Fruit fly (Drosophila melanogaster) whole organism, embryonic: ENCODE data around the gene CG17660.

Experiments
- Antp ChIP-seq: fragments of 200-800 bp; sonication (Bioruptor generic); optimal IDR thresholded peaks from 3 replicates; lab custom pipeline; 2016; ENCODE audit warnings: missing biosample characterization, missing genetic modification characterization
- CG1024 ChIP-seq: fragments of 200-800 bp; sonication (Bioruptor generic); IDR thresholded peaks from 2 replicates; pipeline ENCODE4 v1.3.6; 2022; ENCODE audit warnings: missing biosample characterization, missing genetic modification characterization
- CG12071 ChIP-seq: fragments of 200-800 bp; sonication (Bioruptor generic); optimal IDR thresholded peaks from 3 replicates; lab custom pipeline; 2018; ENCODE audit warnings: missing biosample characterization, mild to moderate bottlenecking, missing genetic modification characterization
- CG12659 ChIP-seq: fragments of 200-800 bp; sonication (Bioruptor generic); optimal IDR thresholded peaks from 3 replicates; lab custom pipeline; 2017; ENCODE audit warnings: mild to moderate bottlenecking, missing biosample characterization, missing genetic modification reagents, missing genetic modification characterization
- CG1602 ChIP-seq: fragments of 200-800 bp; sonication (Bioruptor generic); optimal IDR thresholded peaks from 3 replicates; lab custom pipeline; 2016; ENCODE audit warnings: missing biosample characterization, missing genetic modification characterization
- CG17359 ChIP-seq: fragments of 200-800 bp; sonication (Bioruptor generic); optimal IDR thresholded peaks from 3 replicates; lab custom pipeline; 2018; ENCODE audit warnings: missing biosample characterization, mild to moderate bottlenecking, missing genetic modification characterization, moderate library complexity
- CG17802 ChIP-seq: fragments of 200-800 bp; sonication (Bioruptor generic); optimal IDR thresholded peaks from 2 replicates; lab custom pipeline; 2018; ENCODE audit warnings: missing biosample characterization, mild to moderate bottlenecking, missing genetic modification characterization, moderate library complexity
- CG18262 ChIP-seq: fragments of 200-800 bp; optimal IDR thresholded peaks from 3 replicates; lab custom pipeline; 2019; ENCODE audit warnings: missing biosample characterization, mild to moderate bottlenecking, missing genetic modification characterization, moderate library complexity
- CG18476 ChIP-seq: fragments of 200-800 bp; sonication (Bioruptor generic); optimal IDR thresholded peaks from 2 replicates; lab custom pipeline; 2016; ENCODE audit warnings: missing biosample characterization, mild to moderate bottlenecking, missing genetic modification characterization
- CG2129 ChIP-seq: fragments of 200-800 bp; sonication (Bioruptor generic); IDR thresholded peaks from 2 replicates; pipeline ENCODE4 v1.3.6; 2022; ENCODE audit warnings: missing biosample characterization, missing genetic modification characterization; ENCODE audit not compliant: partially characterized antibody
- CG2202 ChIP-seq: fragments of 200-800 bp; sonication (Bioruptor generic); optimal IDR thresholded peaks from 2 replicates; lab custom pipeline; 2018; ENCODE audit warnings: missing biosample characterization, mild to moderate bottlenecking, missing genetic modification characterization
- CG32767 ChIP-seq: fragments of 200-800 bp; sonication (Bioruptor generic); IDR thresholded peaks from 2 replicates; pipeline ENCODE4 v1.3.6; 2022; ENCODE audit warnings: missing biosample characterization, missing genetic modification characterization
- CG33213 ChIP-seq: fragments of 200-800 bp; sonication (Bioruptor generic); optimal IDR thresholded peaks from 3 replicates; lab custom pipeline; 2016; ENCODE audit warnings: missing biosample characterization, missing genetic modification characterization
- CG42726 ChIP-seq: fragments of 200-800 bp; sonication (Bioruptor generic); IDR thresholded peaks from 2 replicates; pipeline ENCODE4 v1.3.6; 2022; ENCODE audit warnings: missing biosample characterization, missing genetic modification characterization; ENCODE audit not compliant: partially characterized antibody
- CG5245 ChIP-seq: fragments of 200-800 bp; sonication (Bioruptor generic); optimal IDR thresholded peaks from 3 replicates; lab custom pipeline; 2016; ENCODE audit warnings: missing biosample characterization, missing genetic modification characterization
- CG8765 ChIP-seq: fragments of 200-800 bp; sonication (Bioruptor generic); IDR thresholded peaks from 2 replicates; pipeline ENCODE4 v1.3.6; 2022; ENCODE audit warnings: missing biosample characterization, missing genetic modification characterization
- CG8944 ChIP-seq: fragments of 200-800 bp; sonication (Bioruptor generic); optimal IDR thresholded peaks from 3 replicates; lab custom pipeline; 2016; ENCODE audit warnings: missing biosample characterization, missing genetic modification characterization
- CG9609 ChIP-seq: fragments of 200-800 bp; sonication (Bioruptor generic); optimal IDR thresholded peaks from 3 replicates; lab custom pipeline; 2016; ENCODE audit warnings: missing biosample characterization, missing genetic modification characterization
- Camta ChIP-seq: fragments of 200-800 bp; sonication (Bioruptor generic); optimal IDR thresholded peaks from 2 replicates; lab custom pipeline; 2016; ENCODE audit warnings: missing biosample characterization, missing genetic modification characterization
- Dad ChIP-seq: fragments of 200-800 bp; sonication (Bioruptor generic); optimal IDR thresholded peaks from 3 replicates; lab custom pipeline; 2016; ENCODE audit warnings: missing biosample characterization, missing genetic modification characterization
- Dip3 ChIP-seq: fragments of 200-800 bp; sonication (Bioruptor generic); optimal IDR thresholded peaks from 3 replicates; lab custom pipeline; 2016; ENCODE audit warnings: missing biosample characterization, missing genetic modification characterization
- Doc3 ChIP-seq: fragments of 200-800 bp; sonication (Bioruptor generic); IDR thresholded peaks from 3 replicates; pipeline ENCODE4 v1.3.6; 2022; ENCODE audit warnings: missing biosample characterization, missing genetic modification characterization; ENCODE audit not compliant: partially characterized antibody
- H15 ChIP-seq: fragments of 200-800 bp; sonication (Bioruptor generic); IDR thresholded peaks from 3 replicates; pipeline ENCODE4 v1.3.6; 2022; ENCODE audit warnings: missing biosample characterization, missing genetic modification characterization
- HmgZ ChIP-seq: fragments of 200-800 bp; sonication (Bioruptor generic); optimal IDR thresholded peaks from 2 replicates; lab custom pipeline; 2018; ENCODE audit warnings: missing biosample characterization, mild to moderate bottlenecking, missing genetic modification characterization
- Hmr ChIP-seq: fragments of 200-800 bp; sonication (Bioruptor generic); optimal IDR thresholded peaks from 3 replicates; lab custom pipeline; 2017; ENCODE audit warnings: mild to moderate bottlenecking, missing biosample characterization, missing genetic modification reagents, missing genetic modification characterization
- NC2β ChIP-seq: fragments of 200-800 bp; sonication (Bioruptor generic); optimal IDR thresholded peaks from 2 replicates; lab custom pipeline; 2016; ENCODE audit warnings: missing biosample characterization, missing genetic modification characterization
- Optix ChIP-seq: fragments of 200-800 bp; sonication (Bioruptor generic); IDR thresholded peaks from 3 replicates; pipeline ENCODE4 v1.3.6; 2022; ENCODE audit warnings: missing biosample characterization, missing genetic modification characterization
- Poxn ChIP-seq: fragments of 200-800 bp; sonication (Bioruptor generic); IDR thresholded peaks from 2 replicates; pipeline ENCODE4 v1.3.6; 2022; ENCODE audit warnings: missing biosample characterization, missing genetic modification characterization
- Sry-δ ChIP-seq: fragments of 200-800 bp; sonication (Bioruptor generic); optimal IDR thresholded peaks from 2 replicates; lab custom pipeline; 2016; ENCODE audit warnings: missing biosample characterization, missing genetic modification characterization
- Taf1 ChIP-seq: fragments of 200-800 bp; sonication (Bioruptor generic); IDR thresholded peaks from 2 replicates; pipeline ENCODE4 v1.3.6; 2022; ENCODE audit warnings: missing biosample characterization, missing genetic modification characterization
- Xbp1 ChIP-seq: fragments of 200-800 bp; sonication (Bioruptor generic); optimal IDR thresholded peaks from 3 replicates; lab custom pipeline; 2016; ENCODE audit warnings: missing biosample characterization, mild to moderate bottlenecking, missing genetic modification characterization
- ara ChIP-seq: fragments of 200-800 bp; sonication (Bioruptor generic); IDR thresholded peaks from 2 replicates; pipeline ENCODE4 v1.3.6; 2022; ENCODE audit warnings: missing biosample characterization, missing genetic modification characterization
- ash1 ChIP-seq: fragments of 200-800 bp; sonication (Bioruptor generic); optimal IDR thresholded peaks from 2 replicates; lab custom pipeline; 2018; ENCODE audit warnings: missing biosample characterization, mild to moderate bottlenecking, missing genetic modification characterization
- bsh ChIP-seq, 2 experiments: fragments of 200-800 bp; sonication (Bioruptor generic); optimal IDR thresholded peaks; 2 replicates each; lab custom pipeline; 2017 to 2018; ENCODE audit warnings: mild to moderate bottlenecking in 2 of 2, missing biosample characterization in 2 of 2, missing genetic modification characterization in 2 of 2, moderate library complexity in 1 of 2
- cas ChIP-seq: fragments of 200-800 bp; sonication (Bioruptor generic); IDR thresholded peaks from 2 replicates; pipeline ENCODE4 v1.3.6; 2022; ENCODE audit warnings: missing biosample characterization, missing genetic modification characterization
- cg ChIP-seq: fragments of 200-800 bp; sonication (Bioruptor generic); optimal IDR thresholded peaks from 3 replicates; lab custom pipeline; 2019; ENCODE audit warnings: missing biosample characterization, mild to moderate bottlenecking, missing genetic modification characterization, moderate library complexity
- chm ChIP-seq: fragments of 200-800 bp; sonication (Bioruptor generic); IDR thresholded peaks from 2 replicates; pipeline ENCODE4 v1.3.6; 2022; ENCODE audit warnings: missing biosample characterization, missing genetic modification characterization
- cwo ChIP-seq: fragments of 200-800 bp; sonication (Bioruptor generic); optimal IDR thresholded peaks from 3 replicates; lab custom pipeline; 2017; ENCODE audit warnings: missing biosample characterization, missing genetic modification characterization, mild to moderate bottlenecking, moderate library complexity, missing genetic modification reagents
- dan ChIP-seq: fragments of 200-800 bp; sonication (Bioruptor generic); IDR thresholded peaks from 2 replicates; pipeline ENCODE4 v1.3.6; 2022; ENCODE audit warnings: missing biosample characterization, missing genetic modification characterization
- gcm2 ChIP-seq: fragments of 200-800 bp; sonication (Bioruptor generic); optimal IDR thresholded peaks from 2 replicates; lab custom pipeline; 2016; ENCODE audit warnings: missing biosample characterization, missing genetic modification characterization
- grau ChIP-seq: fragments of 200-800 bp; optimal IDR thresholded peaks from 3 replicates; lab custom pipeline; 2019; ENCODE audit warnings: missing biosample characterization, mild to moderate bottlenecking, missing genetic modification characterization, moderate library complexity
- grn ChIP-seq: fragments of 200-800 bp; sonication (Bioruptor generic); optimal IDR thresholded peaks from 3 replicates; lab custom pipeline; 2017; ENCODE audit warnings: missing biosample characterization, missing genetic modification characterization
- lbe ChIP-seq: fragments of 200-800 bp; sonication (Bioruptor generic); optimal IDR thresholded peaks from 2 replicates; lab custom pipeline; 2016; ENCODE audit warnings: missing biosample characterization, mild to moderate bottlenecking, missing genetic modification characterization
- row ChIP-seq: fragments of 200-800 bp; sonication (Bioruptor generic); IDR thresholded peaks from 3 replicates; pipeline ENCODE4 v1.3.6; 2022; ENCODE audit warnings: missing biosample characterization, missing genetic modification characterization
- slbo ChIP-seq: fragments of 200-800 bp; sonication (Bioruptor generic); IDR thresholded peaks from 2 replicates; pipeline ENCODE4 v1.3.6; 2022; ENCODE audit warnings: missing biosample characterization, missing genetic modification characterization
- sug ChIP-seq: fragments of 200-800 bp; optimal IDR thresholded peaks from 2 replicates; lab custom pipeline; 2019; ENCODE audit warnings: missing biosample characterization, mild to moderate bottlenecking, missing genetic modification characterization, moderate library complexity
- tin ChIP-seq: fragments of 200-800 bp; sonication (Bioruptor generic); optimal IDR thresholded peaks from 3 replicates; lab custom pipeline; 2016; ENCODE audit warnings: missing biosample characterization, missing genetic modification characterization
- tll ChIP-seq, 2 experiments: fragments of 200-800 bp in 1 of 2; fragments of >200 bp in 1 of 2; sonication (Bioruptor generic) in 1 of 2; optimal IDR thresholded peaks; 2 replicates each; lab custom pipeline; 2017 to 2019; ENCODE audit warnings: missing biosample characterization in 2 of 2, missing genetic modification characterization in 2 of 2, mild to moderate bottlenecking in 1 of 2, moderate library complexity in 1 of 2
- twi ChIP-seq: fragments of 200-800 bp; optimal IDR thresholded peaks from 2 replicates; lab custom pipeline; 2019; ENCODE audit warnings: missing biosample characterization, mild to moderate bottlenecking, missing genetic modification characterization, moderate library complexity

The CG17660 gene

dm6 chr2L:1723135-1723936 lies 13.1 kb upstream of the CG17660 start (continued):
- peak; percentile 27 for TF ChIP-seq grau (tag; lab: Kevin White, UChicago)
- TF ChIP-seq cg (GFP tag; lab: Kevin White, UChicago), result no peak
- no peak for TF ChIP-seq dan (GFP tag; lab: Robert Waterston, UW)
- TF ChIP-seq CG2202 (tag; lab: Kevin White, UChicago), result peak; percentile 30
- no peak for TF ChIP-seq CG33213 (GFP tag; lab: Kevin White, UChicago)
- no peak for TF ChIP-seq CG5245 (GFP tag; lab: Kevin White, UChicago)
- peak; percentile 43; the same call in 1 of the 3 replicates for TF ChIP-seq row
- TF ChIP-seq CG18476 (GFP tag; lab: Kevin White, UChicago), result no peak
- TF ChIP-seq lbe, result no peak
- peak; percentile 2 for TF ChIP-seq CG12659 (GFP tag; lab: Kevin White, UChicago)
- TF ChIP-seq Taf1 (GFP tag; lab: Robert Waterston, UW), result no peak
- TF ChIP-seq CG12071 (GFP tag; lab: Kevin White, UChicago), result no peak
- no peak for TF ChIP-seq CG32767 (GFP tag; lab: Robert Waterston, UW)
- peak; percentile 52 for TF ChIP-seq twi (tag; lab: Kevin White, UChicago)
- peak; percentile 5 for TF ChIP-seq Hmr (GFP tag; lab: Kevin White, UChicago)
- TF ChIP-seq Dad (GFP tag; lab: Kevin White, UChicago), result peak; percentile 4
- no peak for TF ChIP-seq Poxn (GFP tag; lab: Robert Waterston, UW)
- no peak for TF ChIP-seq CG1024
- TF ChIP-seq Xbp1, result peak; percentile 13
- no peak for TF ChIP-seq Dip3
- TF ChIP-seq sug (tag; lab: Kevin White, UChicago), result peak; percentile 78
- TF ChIP-seq slbo (GFP tag; lab: Robert Waterston, UW), result peak; percentile 34; the same call in 1 of the 2 replicates
- no peak for TF ChIP-seq CG8765
- TF ChIP-seq gcm2 (GFP tag; lab: Kevin White, UChicago), result no peak
- TF ChIP-seq HmgZ (tag; lab: Kevin White, UChicago), result no peak
- TF ChIP-seq cwo (GFP tag; lab: Kevin White, UChicago), result peak; percentile 49
- no peak for TF ChIP-seq tin
- 0 out of 2 replicates have a peak, but pooled peaks have one; percentile 46 for TF ChIP-seq chm (GFP tag; lab: Robert Waterston, UW)
- TF ChIP-seq H15 (GFP tag; lab: Robert Waterston, UW), result no peak
- no peak for TF ChIP-seq NC2β (GFP tag; lab: Kevin White, UChicago)
- no peak for TF ChIP-seq Camta (GFP tag; lab: Kevin White, UChicago)
- peak; percentile 35 for TF ChIP-seq CG8944 (GFP tag; lab: Kevin White, UChicago)
- peak; percentile 45 for TF ChIP-seq CG17359
- TF ChIP-seq cas (GFP tag; lab: Robert Waterston, UW), result no peak
- TF ChIP-seq Antp (GFP tag; lab: Kevin White, UChicago), result no peak
- peak; percentile 10 for TF ChIP-seq CG17802 (tag; lab: Kevin White, UChicago)
- peak in 1 of 2 experiments; percentile 52 for TF ChIP-seq bsh (GFP tag; optimal IDR thresholded peaks at IDR 0.05; lab: Kevin White, UChicago)
- peak; percentile 43 for TF ChIP-seq grn (GFP tag; lab: Kevin White, UChicago)
- no peak for TF ChIP-seq CG42726 (GFP tag; lab: Robert Waterston, UW)
- no peak for TF ChIP-seq Doc3 (GFP tag; lab: Robert Waterston, UW)
- TF ChIP-seq ash1 (GFP tag; lab: Kevin White, UChicago), result no peak
- no peak for TF ChIP-seq CG2129 (GFP tag; lab: Robert Waterston, UW)
- 0 out of 2 replicates have a peak, but pooled peaks have one; percentile 32 for TF ChIP-seq ara (GFP tag; lab: Robert Waterston, UW)
- TF ChIP-seq CG9609 (GFP tag; lab: Kevin White, UChicago), result no peak
- no peak for TF ChIP-seq Optix (GFP tag; lab: Robert Waterston, UW)
- peak; percentile 24 for TF ChIP-seq CG18262 (tag; lab: Kevin White, UChicago)
- TF ChIP-seq CG1602, result no peak
- TF ChIP-seq tll (GFP tag; optimal IDR thresholded peaks at IDR 0.05; lab: Kevin White, UChicago), result no peak
- no peak for TF ChIP-seq Sry-δ (GFP tag; lab: Kevin White, UChicago)
